Fruit fly (Drosophila melanogaster): ENCODE data around the gene sob.

DNA sequence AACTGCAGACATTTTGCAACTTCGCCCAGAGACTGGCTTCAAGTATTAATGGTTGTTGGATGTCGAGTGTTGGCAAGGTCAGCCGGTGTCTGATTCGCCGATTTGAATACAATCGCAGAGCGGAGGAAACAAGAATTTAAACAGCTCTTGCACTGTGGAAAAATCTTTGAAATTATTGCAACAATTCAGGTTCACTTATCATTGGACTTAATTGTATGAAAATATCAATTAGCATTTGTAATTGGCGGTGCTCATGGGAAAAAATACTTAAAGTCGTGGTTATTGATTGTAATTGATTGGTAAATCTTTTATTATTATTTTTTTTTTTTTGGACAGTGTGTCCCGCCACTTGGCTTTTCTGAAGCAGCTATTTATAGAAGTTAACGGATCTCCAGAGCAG is 48.9 kb upstream of the sob start:
- TF ChIP-seq CG8478 (optimal IDR thresholded peaks at IDR 0.05): no peak
- no peak for TF ChIP-seq CTCF (optimal IDR thresholded peaks at IDR 0.05)
